Fruit fly (Drosophila melanogaster) whole organism, prepupa: ENCODE data around the gene CG18417.

Source experiments
- CG10631 ChIP-seq: fragments of 200-800 bp; sonication (Bioruptor generic); optimal IDR thresholded peaks from 2 replicates; lab custom pipeline; 2016; ENCODE audit warnings: missing biosample characterization, missing genetic modification characterization
- CG10669 ChIP-seq: fragments of 200-800 bp; sonication (Bioruptor generic); optimal IDR thresholded peaks from 3 replicates; lab custom pipeline; 2018; ENCODE audit warnings: missing biosample characterization, mild to moderate bottlenecking, missing genetic modification characterization, moderate library complexity
- CG11762 ChIP-seq: fragments of 200-800 bp; sonication (Bioruptor generic); optimal IDR thresholded peaks from 3 replicates; lab custom pipeline; 2016; ENCODE audit warnings: missing biosample characterization, missing genetic modification characterization; ENCODE audit not compliant: insufficient read depth
- CG11902 ChIP-seq: fragments of 200-800 bp; sonication (Bioruptor generic); optimal IDR thresholded peaks from 3 replicates; lab custom pipeline; 2016; ENCODE audit warnings: missing biosample characterization, missing genetic modification characterization
- CG4318 ChIP-seq: fragments of 200-800 bp; sonication (Bioruptor generic); optimal IDR thresholded peaks from 3 replicates; lab custom pipeline; 2017; ENCODE audit warnings: missing biosample characterization, mild to moderate bottlenecking, missing genetic modification characterization
- CG8632 ChIP-seq: fragments of 200-800 bp; sonication (Bioruptor generic); optimal IDR thresholded peaks from 3 replicates; lab custom pipeline; 2016; ENCODE audit warnings: missing biosample characterization, missing genetic modification characterization
- Eip75B ChIP-seq: fragments of 200-800 bp; sonication (Bioruptor generic); optimal IDR thresholded peaks from 3 replicates; lab custom pipeline; 2016; ENCODE audit warnings: missing biosample characterization, missing genetic modification characterization
- Eip78C ChIP-seq: fragments of 200-800 bp; sonication (Bioruptor generic); peaks from one replicate; lab custom pipeline; 2016; ENCODE audit warnings: missing biosample characterization, missing genetic modification characterization
- Ets96B ChIP-seq: fragments of 200-800 bp; optimal IDR thresholded peaks from 2 replicates; lab custom pipeline; 2019; ENCODE audit warnings: missing biosample characterization, mild to moderate bottlenecking, missing genetic modification characterization, moderate library complexity
- Hr38 ChIP-seq: sonication (Bioruptor generic); optimal IDR thresholded peaks from 2 replicates; lab custom pipeline; 2016; ENCODE audit warnings: missing biosample characterization, missing genetic modification characterization
- Hr39 ChIP-seq: fragments of 200-800 bp; sonication (Bioruptor generic); optimal IDR thresholded peaks from 2 replicates; lab custom pipeline; 2016; ENCODE audit warnings: missing biosample characterization, missing genetic modification characterization
- Sox102F ChIP-seq: fragments of 200-800 bp; sonication (Bioruptor generic); optimal IDR thresholded peaks from 2 replicates; lab custom pipeline; 2016; ENCODE audit warnings: missing biosample characterization, mild to moderate bottlenecking, missing genetic modification characterization
- achi ChIP-seq: fragments of 200-800 bp; sonication (Bioruptor generic); optimal IDR thresholded peaks from 3 replicates; lab custom pipeline; 2016; ENCODE audit warnings: missing biosample characterization, missing genetic modification characterization
- fd85E ChIP-seq: fragments of 200-800 bp; sonication (Bioruptor generic); optimal IDR thresholded peaks from 3 replicates; lab custom pipeline; 2016; ENCODE audit warnings: missing biosample characterization, missing genetic modification characterization

- TF ChIP-seq achi (GFP tag; lab: Kevin White, UChicago) (no peak), CG11902 (no peak), fd85E (GFP tag; lab: Kevin White, UChicago) (no peak), Eip78C (no peak), CG8632 (GFP tag; lab: Kevin White, UChicago) (no peak), Sox102F (no peak), CG11762 (GFP tag; lab: Kevin White, UChicago) (no peak), CG4318 (GFP tag; lab: Kevin White, UChicago) (no peak), Ets96B (no peak), CG10631 (no peak), Hr39 (no peak), CG10669 (GFP tag; lab: Kevin White, UChicago) (no peak), Eip75B (GFP tag; lab: Kevin White, UChicago) (no peak), Hr38 (GFP tag; lab: Kevin White, UChicago) (no peak)
These were observed 50.7 kb downstream of the CG18417 start, which contains the start of gene CG33278 for dm6 chr3L:7450553-7450952.
